Worm (Caenorhabditis elegans) whole organism, L3 larva: Measurements from ENCODE around the gene btb-11.
"Not testable (repeated sequence)": the region's sequence is repeated elsewhere in the genome, so short reads cannot be mapped to it uniquely, and the experiment has no call there.

Experiments used
- R02D3.7 ChIP-seq: fragments of 150-350 bp; optimal IDR thresholded peaks from 2 replicates; lab custom pipeline; 2014; ENCODE audit warnings: missing biosample characterization, missing genetic modification characterization
- ZK546.5 ChIP-seq: sonication (generic microtip); optimal IDR thresholded peaks from 2 replicates; lab custom pipeline; 2017; ENCODE audit warnings: missing biosample characterization, missing genetic modification characterization
- aly-2 ChIP-seq: fragments of 150-350 bp; optimal IDR thresholded peaks from 2 replicates; lab custom pipeline; 2014; ENCODE audit warnings: missing biosample characterization, missing genetic modification characterization
- ama-1 ChIP-seq: fragments of 150-350 bp; optimal IDR thresholded peaks from 2 replicates; lab custom pipeline; 2018
- ceh-16 ChIP-seq: sonication (generic microtip); optimal IDR thresholded peaks from 2 replicates; lab custom pipeline; 2017; ENCODE audit warnings: missing biosample characterization, missing genetic modification characterization
- ceh-28 ChIP-seq: fragments of 150-350 bp; optimal IDR thresholded peaks from 2 replicates; lab custom pipeline; 2014; ENCODE audit warnings: missing biosample characterization, missing genetic modification reagents, missing genetic modification characterization
- ceh-82 ChIP-seq: fragments of 150-350 bp; optimal IDR thresholded peaks from 2 replicates; lab custom pipeline; 2014; ENCODE audit warnings: missing biosample characterization, missing genetic modification characterization
- ceh-9 ChIP-seq: sonication (generic microtip); optimal IDR thresholded peaks from 2 replicates; lab custom pipeline; 2018; ENCODE audit warnings: missing biosample characterization, missing genetic modification characterization
- daf-12 ChIP-seq: fragments of 150-350 bp; optimal IDR thresholded peaks from 2 replicates; lab custom pipeline; 2014; ENCODE audit warnings: missing biosample characterization, missing genetic modification reagents, missing genetic modification characterization
- egl-27 ChIP-seq: sonication (generic microtip); optimal IDR thresholded peaks from 4 replicates; lab custom pipeline; 2017; ENCODE audit warnings: missing biosample characterization, missing genetic modification reagents, missing genetic modification characterization
- elt-1 ChIP-seq: fragments of 150-350 bp; optimal IDR thresholded peaks from 2 replicates; lab custom pipeline; 2014; ENCODE audit warnings: missing biosample characterization, missing genetic modification characterization
- elt-2 ChIP-seq: sonication (generic microtip); optimal IDR thresholded peaks from 2 replicates; lab custom pipeline; 2016; ENCODE audit warnings: missing genetic modification reagents, mild to moderate bottlenecking, missing genetic modification characterization, missing compliant biosample characterization
- fkh-10 ChIP-seq: sonication (generic microtip); optimal IDR thresholded peaks from 2 replicates; lab custom pipeline; 2017; ENCODE audit warnings: missing biosample characterization, missing genetic modification reagents, missing genetic modification characterization
- fkh-2 ChIP-seq: fragments of 150-350 bp; optimal IDR thresholded peaks from 2 replicates; lab custom pipeline; 2014; ENCODE audit warnings: missing biosample characterization, missing genetic modification reagents, missing genetic modification characterization
- fos-1 ChIP-seq: fragments of 150-350 bp; optimal IDR thresholded peaks from 2 replicates; lab custom pipeline; 2014; ENCODE audit warnings: missing biosample characterization, missing genetic modification characterization
- hmg-11 ChIP-seq: sonication (generic microtip); optimal IDR thresholded peaks from 2 replicates; lab custom pipeline; 2016; ENCODE audit warnings: missing genetic modification characterization, missing compliant biosample characterization
- jun-1 ChIP-seq: fragments of 150-350 bp; optimal IDR thresholded peaks from 2 replicates; lab custom pipeline; 2014; ENCODE audit warnings: missing biosample characterization, missing genetic modification reagents, missing genetic modification characterization
- lin-15B ChIP-seq: fragments of 150-350 bp; optimal IDR thresholded peaks from 2 replicates; lab custom pipeline; 2014; ENCODE audit warnings: missing biosample characterization, missing genetic modification characterization
- lin-39 ChIP-seq: fragments of 150-350 bp; optimal IDR thresholded peaks from 2 replicates; lab custom pipeline; 2018; ENCODE audit warnings: missing biosample characterization, missing genetic modification reagents, missing genetic modification characterization
- lsy-12 ChIP-seq: sonication (generic microtip); optimal IDR thresholded peaks from 2 replicates; lab custom pipeline; 2016; ENCODE audit warnings: mild to moderate bottlenecking, missing genetic modification characterization, missing compliant biosample characterization
- mml-1 ChIP-seq: fragments of 150-350 bp; sonication (generic microtip); optimal IDR thresholded peaks from 3 replicates; lab custom pipeline; 2014; ENCODE audit warnings: missing biosample characterization, missing genetic modification characterization
- nfya-1 ChIP-seq: sonication (generic microtip); optimal IDR thresholded peaks from 2 replicates; lab custom pipeline; 2017; ENCODE audit warnings: missing genetic modification characterization, mild to moderate bottlenecking, missing compliant biosample characterization, antibody characterized with exemption, moderate library complexity; ENCODE audit not compliant: insufficient read depth
- nhr-12 ChIP-seq: fragments of 150-350 bp; optimal IDR thresholded peaks from 2 replicates; lab custom pipeline; 2014; ENCODE audit warnings: missing biosample characterization, missing genetic modification characterization
- nhr-23 ChIP-seq: fragments of 150-350 bp; optimal IDR thresholded peaks from 2 replicates; lab custom pipeline; 2014; ENCODE audit warnings: missing biosample characterization, missing genetic modification reagents, missing genetic modification characterization
- nhr-28 ChIP-seq: fragments of 150-350 bp; optimal IDR thresholded peaks from 2 replicates; lab custom pipeline; 2014; ENCODE audit warnings: missing biosample characterization, missing genetic modification characterization
- nhr-67 ChIP-seq: fragments of 150-350 bp; optimal IDR thresholded peaks from 2 replicates; lab custom pipeline; 2014; ENCODE audit warnings: missing biosample characterization, missing genetic modification characterization
- nhr-76 ChIP-seq: fragments of 150-350 bp; sonication (generic microtip); optimal IDR thresholded peaks from 5 replicates; lab custom pipeline; 2014; ENCODE audit warnings: missing biosample characterization, missing genetic modification characterization
- nhr-77 ChIP-seq: fragments of 150-350 bp; optimal IDR thresholded peaks from 2 replicates; lab custom pipeline; 2014; ENCODE audit warnings: missing biosample characterization, missing genetic modification characterization
- pha-4 ChIP-seq: fragments of 150-350 bp; optimal IDR thresholded peaks from 2 replicates; lab custom pipeline; 2014; ENCODE audit warnings: missing biosample characterization, missing genetic modification reagents, missing genetic modification characterization
- skn-1 ChIP-seq: fragments of 150-350 bp; optimal IDR thresholded peaks from 2 replicates; lab custom pipeline; 2014; ENCODE audit warnings: missing biosample characterization, missing genetic modification characterization
- snpc-4 ChIP-seq: fragments of 150-350 bp; optimal IDR thresholded peaks from 2 replicates; lab custom pipeline; 2014; ENCODE audit warnings: missing biosample characterization, missing genetic modification characterization
- tbx-2 ChIP-seq: sonication (generic microtip); optimal IDR thresholded peaks from 2 replicates; lab custom pipeline; 2016; ENCODE audit warnings: mild to moderate bottlenecking, missing genetic modification characterization, missing compliant biosample characterization
- unc-39 ChIP-seq: sonication (generic microtip); optimal IDR thresholded peaks from 4 replicates; lab custom pipeline; 2017; ENCODE audit warnings: missing biosample characterization, missing genetic modification characterization
- unc-62 ChIP-seq: fragments of 150-350 bp; sonication (generic microtip); optimal IDR thresholded peaks from 4 replicates; lab custom pipeline; 2014; ENCODE audit warnings: missing biosample characterization, missing genetic modification reagents, missing genetic modification characterization
- ztf-11 ChIP-seq: fragments of 150-350 bp; optimal IDR thresholded peaks from 2 replicates; lab custom pipeline; 2014; ENCODE audit warnings: missing biosample characterization, missing genetic modification characterization
- ztf-4 ChIP-seq: fragments of 150-350 bp; optimal IDR thresholded peaks from 2 replicates; lab custom pipeline; 2014; ENCODE audit warnings: missing biosample characterization, missing genetic modification characterization

Gene btb-11

ce11 chrII:1045692-1046091, 21.1 kb upstream of the btb-11 start, which contains the start of gene str-148:
Gene str-148 (plus strand): TSS chrII:1045992.
- no peak for TF ChIP-seq nhr-23 (tag; lab: Kevin White, UChicago)
- TF ChIP-seq ztf-11 (tag; lab: Kevin White, UChicago): no peak
- no peak for TF ChIP-seq jun-1 (tag; lab: Kevin White, UChicago)
- TF ChIP-seq ceh-82: no peak
- TF ChIP-seq snpc-4 (tag; lab: Kevin White, UChicago): no peak
- TF ChIP-seq nhr-76 (tag; lab: Kevin White, UChicago): no peak
- TF ChIP-seq fkh-10 (GFP tag; lab: Kevin White, UChicago): no peak
- TF ChIP-seq pha-4 (tag; lab: Kevin White, UChicago): no peak
- no peak for TF ChIP-seq hmg-11
- no peak for TF ChIP-seq nhr-28 (tag; lab: Kevin White, UChicago)
- no peak for TF ChIP-seq tbx-2 (tag; lab: Kevin White, UChicago)
- TF ChIP-seq ceh-9 (tag; lab: Kevin White, UChicago): no peak
- no peak for TF ChIP-seq nhr-67 (tag; lab: Kevin White, UChicago)
- no peak for TF ChIP-seq mml-1 (tag; lab: Kevin White, UChicago)
- TF ChIP-seq fkh-2 (tag; lab: Kevin White, UChicago): no peak
- TF ChIP-seq daf-12 (tag; lab: Kevin White, UChicago): no peak

DNA sequence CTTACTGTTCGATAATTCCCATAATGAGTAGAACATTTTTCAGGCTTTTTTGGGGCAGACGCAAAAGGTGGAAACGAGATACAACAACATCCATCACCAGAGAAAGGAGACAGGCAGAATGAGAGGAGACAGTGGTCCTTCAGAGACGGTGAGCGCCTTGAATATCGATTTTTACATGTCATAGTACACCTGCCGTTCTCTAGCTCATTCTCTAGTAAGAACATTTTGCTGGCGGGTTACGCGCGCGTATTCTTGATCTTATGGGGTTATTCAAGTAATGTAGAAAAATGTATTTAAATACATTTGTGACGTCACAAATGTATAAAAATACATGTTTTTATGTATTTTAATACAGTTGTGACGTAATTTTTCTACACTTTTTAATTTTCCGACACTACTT, 19.3 kb upstream of the btb-11 start, which contains the start of gene fbxb-45:
Gene fbxb-45 (minus strand): TSS at position 101 of the 400 bp plus-strand sequence.
- not testable (repeated sequence) for TF ChIP-seq lin-15B, mml-1, daf-12 (tag; lab: Kevin White, UChicago)

DNA sequence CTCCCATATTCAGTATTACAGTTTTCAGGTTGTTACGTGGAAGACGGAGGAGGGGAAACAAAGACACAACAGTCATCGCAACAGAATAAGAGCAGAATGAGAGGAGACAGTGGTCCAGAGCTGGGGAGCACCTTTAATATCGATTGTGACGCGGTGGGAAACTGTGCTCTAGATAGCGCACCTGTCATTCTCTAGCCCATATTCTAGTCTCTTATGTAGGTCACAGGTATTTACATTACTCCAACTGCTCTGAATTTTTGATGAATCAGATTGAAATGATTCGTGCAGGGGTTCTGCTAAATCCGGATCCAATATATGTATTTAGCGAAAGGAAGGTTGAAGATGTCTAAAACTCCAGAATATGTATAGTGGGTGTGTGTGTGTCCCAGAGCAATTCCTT, 17.6 kb upstream of the btb-11 start, which contains the start of gene fbxb-41:
Gene fbxb-41 (minus strand): TSS at position 101 of the 400 bp plus-strand sequence.
- TF ChIP-seq R02D3.7 (tag; lab: Kevin White, UChicago) (no peak), ztf-4 (tag; lab: Kevin White, UChicago) (no peak), ceh-16 (tag; lab: Kevin White, UChicago) (no peak), lsy-12 (tag; lab: Kevin White, UChicago) (no peak), aly-2 (tag; lab: Kevin White, UChicago) (no peak), egl-27 (tag; lab: Kevin White, UChicago) (no peak), fkh-10 (GFP tag; lab: Kevin White, UChicago) (no peak), nhr-28 (tag; lab: Kevin White, UChicago) (no peak), elt-2 (tag; lab: Kevin White, UChicago) (no peak), nhr-23 (tag; lab: Kevin White, UChicago) (no peak), mml-1 (tag; lab: Kevin White, UChicago) (no peak), nfya-1 (tag; lab: Kevin White, UChicago) (no peak), nhr-77 (tag; lab: Kevin White, UChicago) (no peak), nhr-12 (tag; lab: Kevin White, UChicago) (no peak)

ce11 chrII:1040464-1040863, 15.9 kb upstream of the btb-11 start, which contains the start of gene fbxb-39:
Gene fbxb-39 (minus strand): TSS chrII:1040564.
- no peak for TF ChIP-seq snpc-4 (tag; lab: Kevin White, UChicago)
- no peak for TF ChIP-seq elt-1

- peak; percentile 71 for TF ChIP-seq elt-2 (tag; lab: Kevin White, UChicago)
- TF ChIP-seq pha-4 (tag; lab: Kevin White, UChicago): peak; percentile 24
- TF ChIP-seq egl-27 (tag; lab: Kevin White, UChicago): no peak
- TF ChIP-seq fkh-10 (GFP tag; lab: Kevin White, UChicago): no peak
- TF ChIP-seq, all 47 proteins: peak for 2
These were observed 4.0 kb upstream of the btb-11 start, which contains the start of gene math-34 for ce11 chrII:1028602-1029001. Gene math-34 (plus strand): TSS chrII:1028972.

ce11 chrII:1026670-1027069, 2.1 kb upstream of the btb-11 start, which contains the start of gene M01D1.12:
Gene M01D1.12 (plus strand): TSS chrII:1026970.
- no peak for TF ChIP-seq snpc-4 (tag; lab: Kevin White, UChicago)
- TF ChIP-seq ceh-28 (tag; lab: Kevin White, UChicago): no peak
- TF ChIP-seq ceh-9 (tag; lab: Kevin White, UChicago): no peak
- TF ChIP-seq unc-62 (GFP tag; lab: Kevin White, UChicago): no peak
- TF ChIP-seq nhr-28 (tag; lab: Kevin White, UChicago): no peak
- no peak for TF ChIP-seq unc-39 (tag; lab: Kevin White, UChicago)
- no peak for TF ChIP-seq nhr-12 (tag; lab: Kevin White, UChicago)
- TF ChIP-seq lin-39 (tag; lab: Kevin White, UChicago): no peak
- TF ChIP-seq ama-1 (lab: Kevin White, UChicago): no peak
- no peak for TF ChIP-seq elt-2 (tag; lab: Kevin White, UChicago)
- TF ChIP-seq ZK546.5: no peak
- TF ChIP-seq daf-12 (tag; lab: Kevin White, UChicago): no peak
- TF ChIP-seq skn-1: no peak
- no peak for TF ChIP-seq elt-1
- no peak for TF ChIP-seq fos-1
- TF ChIP-seq fkh-10 (GFP tag; lab: Kevin White, UChicago): no peak
